Comparison of ENCODE assay signal across 2 worm cellular contexts in the genomic region with DNA sequence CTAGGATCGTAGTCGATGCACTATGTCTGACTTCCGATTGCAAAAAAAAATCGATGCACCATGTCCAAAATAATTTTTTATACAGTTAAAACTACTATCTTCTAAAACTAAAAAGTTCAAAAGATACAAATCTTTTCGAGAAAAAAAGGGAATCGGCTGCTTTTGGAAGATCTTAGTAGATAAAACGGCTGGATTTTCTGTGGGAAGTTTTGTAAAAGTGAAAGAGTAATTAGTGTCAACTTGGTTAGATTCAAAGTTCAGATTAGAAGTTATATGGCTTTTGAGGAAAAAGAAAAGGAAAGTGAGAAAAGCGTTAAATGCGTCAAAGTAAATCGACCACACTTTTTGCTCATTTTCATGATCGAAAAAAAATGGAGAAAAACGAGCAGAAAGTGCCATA.
TF ChIP-seq lines count a peak whose summit lies in the region.

No protein-coding gene starts in this region.

TF ChIP-seq in whole organism, L1 larva, 84 proteins besides CTCF, POLR2A, EP300 and RAD21:
- TF ChIP-seq ceh-82 (tag; optimal IDR thresholded peaks at IDR 0.05; lab: Kevin White, UChicago) (no peak), pax-3 (tag; optimal IDR thresholded peaks at IDR 0.05; lab: Kevin White, UChicago) (no peak), hpl-2 (GFP tag; optimal IDR thresholded peaks at IDR 0.05; lab: Kevin White, UChicago) (no peak), nhr-77 (tag; optimal IDR thresholded peaks at IDR 0.05; lab: Kevin White, UChicago) (no peak), lin-39 (tag; optimal IDR thresholded peaks at IDR 0.05; lab: Kevin White, UChicago) (no peak), fkh-8 (tag; optimal IDR thresholded peaks at IDR 0.05; lab: Kevin White, UChicago) (no peak), lsy-2 (tag; optimal IDR thresholded peaks at IDR 0.05; lab: Kevin White, UChicago) (no peak), xbp-1 (tag; optimal IDR thresholded peaks at IDR 0.05; lab: Kevin White, UChicago) (no peak), blmp-1 (tag; optimal IDR thresholded peaks at IDR 0.05; lab: Kevin White, UChicago) (peak; percentile 54), lin-14 (GFP tag; optimal IDR thresholded peaks at IDR 0.05; lab: Kevin White, UChicago) (peak; percentile 2)

TF ChIP-seq in whole organism, L3 larva, 47 proteins besides CTCF, POLR2A, EP300 and RAD21:
- TF ChIP-seq ztf-11 (tag; optimal IDR thresholded peaks at IDR 0.05; lab: Kevin White, UChicago) (no peak), eor-1 (tag; optimal IDR thresholded peaks at IDR 0.05; lab: Kevin White, UChicago) (no peak), elt-1 (tag; optimal IDR thresholded peaks at IDR 0.05; lab: Kevin White, UChicago) (peak; percentile 63)
